Worm (Caenorhabditis elegans) whole organism, L4 larva: ENCODE measurements around the gene tmem-17.

Experiments used
- Y105C5A.15 ChIP-seq: fragments of 200-800 bp; sonication (Bioruptor generic); IDR thresholded peaks from 2 replicates; pipeline ENCODE4 v1.3.6; 2022; ENCODE audit warnings: missing genetic modification characterization, missing compliant biosample characterization
- mep-1 ChIP-seq: fragments of 150-350 bp; sonication (generic microtip); optimal IDR thresholded peaks from 3 replicates; lab custom pipeline; 2014; ENCODE audit warnings: missing biosample characterization, missing genetic modification characterization

tmem-17 gene

ce11 chrIII:7120477-7120876 lies 50.4 kb downstream of the tmem-17 start (continued):
- TF ChIP-seq mep-1 (tag; lab: Kevin White, UChicago) (peak; percentile 40), Y105C5A.15 (GFP tag; lab: Robert Waterston, UW) (no peak)
- TF ChIP-seq, all 104 proteins: peak for 19
